Worm (Caenorhabditis elegans) whole organism, L4 larva: ENCODE data around the gene rib-1.

Experiments used
- ZK337.2 ChIP-seq: fragments of 200-800 bp; sonication (Bioruptor generic); IDR thresholded peaks from 2 replicates; pipeline ENCODE4 v1.3.6; 2022; ENCODE audit warnings: missing genetic modification reagents, missing genetic modification characterization, missing compliant biosample characterization
- mdt-29 ChIP-seq: fragments of 200-800 bp; sonication (Bioruptor generic); IDR thresholded peaks from 2 replicates; pipeline ENCODE4 v1.3.6; 2022; ENCODE audit warnings: missing genetic modification reagents, missing genetic modification characterization, missing compliant biosample characterization

DNA sequence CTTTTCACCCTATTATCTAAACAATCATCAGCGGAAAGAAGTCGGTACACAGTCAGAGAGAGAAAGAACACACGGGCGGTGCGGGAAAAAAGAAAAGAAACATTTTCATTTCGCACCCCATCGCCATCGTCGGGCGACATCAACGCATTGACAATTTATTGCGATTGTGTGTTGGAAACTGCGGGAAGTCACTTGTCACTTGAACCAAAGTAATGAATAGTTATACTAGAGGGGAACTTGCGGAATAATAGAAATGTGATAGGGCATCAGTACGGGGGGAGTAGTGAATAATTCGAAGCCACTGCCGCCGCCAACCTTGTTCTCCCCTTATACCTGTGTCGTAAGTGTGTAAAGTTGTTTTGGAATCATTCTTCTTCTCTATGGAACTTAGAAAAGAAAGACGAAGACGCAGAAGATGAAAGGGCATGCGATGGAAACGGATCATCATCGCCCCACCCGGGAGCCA, 7.2 kb upstream of the rib-1 start:
- TF ChIP-seq ZK337.2 (GFP tag; lab: Robert Waterston, UW) (no peak), mdt-29 (GFP tag; lab: Robert Waterston, UW) (no peak)
